Fruit fly (Drosophila melanogaster): ENCODE data around the gene eas.

eas gene

DNA sequence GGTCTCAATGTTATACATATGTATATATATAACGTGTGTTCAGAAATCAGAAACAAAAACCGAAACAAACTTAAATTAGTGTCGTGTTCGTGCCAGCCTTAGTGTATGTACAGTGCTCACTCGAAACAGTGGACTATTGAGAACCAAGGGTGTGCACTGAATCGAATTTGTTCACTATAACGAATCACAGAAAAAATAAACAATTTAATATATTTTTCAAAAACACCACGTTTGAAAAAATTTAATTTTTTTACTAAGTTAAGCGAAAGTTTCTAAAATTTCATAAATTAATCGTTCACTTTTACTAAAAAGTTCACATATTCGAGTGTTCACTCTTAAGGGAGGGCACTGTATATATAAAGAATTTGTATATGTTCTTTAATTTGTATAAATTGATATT lies 7.1 kb downstream of the eas start:
- TF ChIP-seq CTCF (optimal IDR thresholded peaks at IDR 0.05) (no peak), CG8478 (optimal IDR thresholded peaks at IDR 0.05) (no peak)

DNA sequence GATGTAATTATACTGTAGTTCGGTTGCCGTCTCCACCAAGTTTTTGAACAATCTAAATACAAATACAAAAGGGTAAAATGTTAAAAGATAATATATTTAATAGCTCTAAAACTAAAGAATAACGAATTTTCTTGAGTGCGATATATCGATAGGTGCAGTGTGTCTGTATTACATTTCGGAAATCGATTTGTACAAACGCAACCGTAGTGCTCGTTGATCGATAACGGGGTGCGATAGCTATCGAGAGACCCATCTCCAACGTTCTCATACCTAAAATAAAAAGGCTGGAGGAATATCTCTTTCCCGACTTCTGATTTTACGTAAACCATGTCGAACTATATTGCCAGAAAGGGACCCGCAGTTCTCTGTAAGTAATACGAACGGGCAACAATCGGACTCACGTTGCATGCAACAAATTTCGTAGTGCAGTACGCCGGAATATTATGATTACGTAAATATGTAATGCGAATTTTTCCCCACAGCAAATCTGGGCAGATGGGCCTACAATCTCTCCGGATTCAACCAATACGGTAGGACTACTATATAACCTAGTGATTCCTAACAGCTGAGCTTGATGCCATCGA lies 8.0 kb downstream of the eas start, which contains the start of gene UQCR-14:
Gene UQCR-14, plus strand, starts transcription at position 206 of the 584 bp plus-strand sequence.
- no peak for TF ChIP-seq CG8478 (optimal IDR thresholded peaks at IDR 0.05)
- TF ChIP-seq CTCF (optimal IDR thresholded peaks at IDR 0.05): peak in 1 of 2 experiments; percentile 7

DNA sequence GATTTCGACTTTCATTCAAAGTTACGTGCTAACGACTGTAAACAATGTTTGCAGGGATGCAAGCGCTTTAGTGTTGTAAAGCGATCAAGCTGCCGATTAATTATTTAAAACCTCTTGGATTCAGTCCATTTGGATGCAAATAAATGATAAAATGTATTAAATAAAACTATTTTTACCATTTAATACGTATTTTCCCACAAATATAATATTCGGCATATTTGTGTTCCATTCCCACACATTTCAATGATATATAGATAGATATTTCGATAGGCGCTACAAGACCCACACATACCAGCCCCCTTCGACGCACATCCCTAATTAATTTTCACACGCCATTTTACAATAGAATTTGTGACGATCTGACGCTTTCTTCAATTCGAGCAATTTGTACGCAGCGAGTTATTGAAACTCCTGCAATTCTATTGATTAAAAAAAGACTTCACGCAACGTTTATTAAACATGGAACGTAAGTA lies 10.4 kb downstream of the eas start, which contains the start of the genes CG32576 and caz:
Gene CG32576, minus strand, starts transcription at position 42 of the 473 bp plus-strand sequence.
Gene caz, plus strand, starts transcription at position 319 of the 473 bp plus-strand sequence.
- no peak for TF ChIP-seq CG8478 (optimal IDR thresholded peaks at IDR 0.05)
- TF ChIP-seq CTCF (optimal IDR thresholded peaks at IDR 0.05): no peak

DNA sequence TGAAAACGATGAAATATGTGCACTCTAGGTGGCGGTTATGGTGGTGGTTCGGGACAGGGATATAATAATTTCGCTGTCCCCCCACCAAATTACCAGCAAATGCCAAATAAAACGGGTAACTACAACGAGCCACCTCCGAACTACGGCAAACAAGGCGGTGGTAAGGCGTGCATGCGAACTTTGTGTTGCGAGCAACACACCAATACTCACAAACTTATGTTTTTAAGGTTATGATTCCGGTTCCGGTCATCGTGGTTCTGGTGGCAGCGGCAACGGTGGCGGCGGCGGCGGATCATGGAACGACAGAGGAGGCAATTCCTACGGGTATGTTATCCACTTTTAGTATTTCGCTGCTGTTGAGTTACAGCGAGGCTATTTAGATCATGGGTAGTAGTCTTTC lies 10.9 kb downstream of the eas start:
- no peak for TF ChIP-seq CG8478 (optimal IDR thresholded peaks at IDR 0.05)
- no peak for TF ChIP-seq CTCF (optimal IDR thresholded peaks at IDR 0.05)

DNA sequence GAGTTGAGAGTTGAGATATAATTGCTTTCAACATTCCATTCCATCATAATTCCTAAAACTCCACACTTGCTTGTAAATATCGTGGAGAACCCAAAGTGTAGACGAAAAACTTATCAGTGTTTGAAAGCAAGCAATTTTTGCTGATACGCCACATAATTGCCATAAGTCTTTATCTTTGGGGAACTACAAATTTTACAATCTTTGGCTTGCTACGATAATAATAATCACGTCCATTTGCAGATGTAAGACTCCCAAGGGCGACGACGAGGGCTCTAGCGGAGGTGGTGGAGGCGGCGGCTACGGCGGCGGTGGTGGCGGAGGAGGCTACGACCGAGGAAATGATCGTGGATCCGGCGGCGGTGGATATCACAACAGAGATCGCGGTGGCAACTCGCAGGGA lies 14.5 kb downstream of the eas start:
- TF ChIP-seq CG8478 (optimal IDR thresholded peaks at IDR 0.05) (no peak), CTCF (optimal IDR thresholded peaks at IDR 0.05) (no peak)

DNA sequence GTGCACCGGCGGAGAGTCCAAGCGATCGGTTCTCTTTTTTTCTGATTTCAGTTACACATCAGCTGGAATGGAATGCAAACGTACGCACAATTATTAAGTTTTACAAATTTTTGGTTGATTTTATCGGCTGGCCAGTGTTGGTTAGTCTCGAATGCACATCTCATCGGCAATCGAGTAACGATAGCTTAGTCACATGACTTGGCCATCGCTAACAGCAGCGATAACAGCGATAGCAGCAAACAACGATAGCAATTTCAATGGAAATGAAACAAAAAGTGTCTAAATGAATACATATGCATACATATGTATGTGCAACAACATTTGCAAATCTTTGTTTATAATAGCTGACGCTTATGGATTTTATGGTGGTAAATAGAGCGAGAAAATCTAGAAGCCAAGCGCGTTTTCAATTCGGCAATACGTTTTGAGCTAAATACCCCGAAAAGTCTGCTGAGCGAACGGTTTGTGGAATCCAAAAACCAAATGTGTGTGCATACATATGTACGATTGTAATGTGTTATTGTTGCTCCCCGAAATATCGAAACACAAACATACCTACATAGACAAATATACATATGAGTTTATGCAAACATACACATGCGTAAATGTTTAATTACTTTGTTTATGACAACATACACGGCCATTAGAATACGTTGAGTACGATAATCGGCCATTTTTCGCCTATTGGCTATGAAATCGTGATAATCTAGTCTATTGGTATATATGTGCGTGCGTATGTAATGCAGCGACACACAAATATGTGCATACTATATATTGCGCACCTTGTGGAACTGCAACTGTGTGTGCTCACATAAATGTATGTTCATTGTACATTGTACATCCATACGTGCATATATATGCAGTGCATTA lies 18.5 kb downstream of the eas start, which contains the start of gene CG3632:
Gene CG3632, plus strand, starts transcription at position 249 of the 870 bp plus-strand sequence.
- no peak for TF ChIP-seq CTCF (optimal IDR thresholded peaks at IDR 0.05)
- TF ChIP-seq CG8478 (optimal IDR thresholded peaks at IDR 0.05): no peak

DNA sequence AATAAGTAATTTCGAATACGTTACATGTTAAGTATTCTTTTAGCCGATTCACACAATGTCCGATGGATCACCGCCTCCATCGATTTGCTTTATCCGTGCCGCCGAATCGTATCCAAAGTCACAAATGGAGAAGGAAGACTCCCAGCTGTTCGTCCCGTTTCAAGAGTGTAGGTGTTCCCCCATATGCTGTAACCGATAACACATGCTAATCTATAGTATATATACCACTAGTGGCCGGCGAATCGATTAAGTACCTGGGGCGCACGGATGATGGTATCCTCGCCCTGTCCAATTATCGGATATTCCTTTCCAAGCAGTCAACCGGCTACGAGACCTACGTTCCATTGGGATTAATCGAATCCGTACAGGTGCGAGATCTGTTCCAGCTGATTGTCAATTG lies 19.5 kb downstream of the eas start, which contains the start of gene ERp44:
Gene ERp44, minus strand, starts transcription at position 101 of the 400 bp plus-strand sequence.
- TF ChIP-seq CTCF (optimal IDR thresholded peaks at IDR 0.05) (no peak), CG8478 (optimal IDR thresholded peaks at IDR 0.05) (no peak)

DNA sequence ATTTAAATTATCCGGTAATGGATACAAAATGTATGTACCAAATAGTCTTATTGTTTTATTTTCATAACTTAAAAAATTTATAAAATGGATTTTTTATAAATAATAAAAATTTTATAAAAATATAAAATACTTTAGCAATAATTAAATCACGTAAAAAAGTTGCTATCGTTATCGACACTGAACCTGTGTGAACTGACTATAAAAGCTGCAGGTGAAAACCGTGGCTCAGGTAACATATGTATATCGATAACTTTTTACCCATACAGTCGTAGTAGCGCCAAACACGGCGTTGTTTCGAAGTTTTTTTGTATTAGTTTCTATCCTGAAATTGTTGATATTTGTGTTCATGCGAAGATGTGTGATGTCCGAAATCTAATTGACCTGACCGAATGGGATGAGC lies 25.5 kb downstream of the eas start, which contains the start of gene CG3679:
Gene CG3679, plus strand, starts transcription at position 235 of the 400 bp plus-strand sequence.
- TF ChIP-seq CG8478 (optimal IDR thresholded peaks at IDR 0.05): no peak
- no peak for TF ChIP-seq CTCF (optimal IDR thresholded peaks at IDR 0.05)

DNA sequence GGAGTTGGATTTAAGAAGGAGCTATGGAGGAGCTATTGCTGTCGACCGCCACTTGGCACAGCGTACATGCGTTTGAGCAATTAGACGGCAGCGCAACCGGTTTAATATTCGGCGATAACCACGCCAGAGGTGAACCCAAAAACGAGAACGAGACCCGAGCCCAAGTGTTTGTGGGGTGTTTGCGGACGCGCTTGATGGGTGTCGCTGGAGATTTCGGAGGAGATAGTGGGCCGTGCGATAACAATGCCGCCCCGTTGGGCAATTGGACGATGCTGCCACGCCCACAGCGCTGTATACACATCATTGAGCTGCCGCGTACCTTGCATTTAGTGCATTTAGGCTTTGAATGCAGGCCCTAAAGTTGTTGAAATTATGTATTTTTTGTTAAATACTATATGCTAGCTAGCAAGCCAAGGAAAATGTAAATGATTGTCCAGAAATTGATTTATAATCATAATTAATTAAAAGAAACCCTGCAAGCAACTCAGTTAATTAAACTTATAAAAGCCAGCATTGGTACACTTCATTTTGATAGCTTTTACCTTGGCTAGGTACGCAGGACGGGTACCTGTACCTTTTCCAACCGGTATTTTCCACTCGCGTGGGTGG lies 30.3 kb downstream of the eas start, which contains the start of gene Had1:
Gene Had1, minus strand, starts transcription at position 358 of the 609 bp plus-strand sequence.
- TF ChIP-seq CG8478 (optimal IDR thresholded peaks at IDR 0.05) (no peak), CTCF (optimal IDR thresholded peaks at IDR 0.05) (no peak)

DNA sequence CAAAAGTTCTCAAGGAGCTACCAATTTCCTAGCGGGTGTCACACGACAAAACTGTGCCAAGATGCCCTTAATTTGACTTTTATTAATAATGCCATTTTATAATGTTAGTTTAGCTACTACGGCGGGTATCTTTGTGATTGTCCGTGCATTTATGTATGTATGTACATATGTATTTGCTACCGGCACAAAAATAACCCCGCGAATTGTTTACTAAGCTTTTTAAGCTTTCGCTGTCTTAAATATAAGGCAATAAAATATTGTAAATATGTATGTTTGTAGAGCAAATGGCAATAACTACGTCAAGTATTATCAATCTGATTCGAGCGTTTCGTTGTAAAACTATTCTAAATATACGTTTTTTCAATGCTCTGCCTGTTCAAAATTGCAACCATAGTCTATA lies 30.8 kb downstream of the eas start:
- TF ChIP-seq CG8478 (optimal IDR thresholded peaks at IDR 0.05) (no peak), CTCF (optimal IDR thresholded peaks at IDR 0.05) (no peak)

DNA sequence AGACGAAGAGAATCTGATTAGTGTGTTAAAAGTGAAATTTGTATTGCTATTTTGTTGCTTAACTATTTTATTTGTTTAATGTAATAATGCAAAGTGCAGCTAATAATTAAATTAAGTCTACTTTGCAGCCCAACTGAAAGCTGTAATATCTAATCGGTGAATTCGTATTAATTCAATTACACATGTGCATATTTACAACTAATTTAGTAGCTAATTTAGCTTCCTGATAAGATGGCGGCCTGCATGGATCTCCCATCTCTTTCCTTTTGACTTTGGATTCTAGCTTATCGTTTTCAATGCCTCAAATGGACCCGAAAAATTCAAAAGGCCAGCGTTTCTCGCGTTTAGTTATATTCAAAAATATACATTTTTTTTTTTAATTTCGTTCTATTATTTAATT lies 31.6 kb downstream of the eas start:
- TF ChIP-seq CTCF (optimal IDR thresholded peaks at IDR 0.05): no peak

DNA sequence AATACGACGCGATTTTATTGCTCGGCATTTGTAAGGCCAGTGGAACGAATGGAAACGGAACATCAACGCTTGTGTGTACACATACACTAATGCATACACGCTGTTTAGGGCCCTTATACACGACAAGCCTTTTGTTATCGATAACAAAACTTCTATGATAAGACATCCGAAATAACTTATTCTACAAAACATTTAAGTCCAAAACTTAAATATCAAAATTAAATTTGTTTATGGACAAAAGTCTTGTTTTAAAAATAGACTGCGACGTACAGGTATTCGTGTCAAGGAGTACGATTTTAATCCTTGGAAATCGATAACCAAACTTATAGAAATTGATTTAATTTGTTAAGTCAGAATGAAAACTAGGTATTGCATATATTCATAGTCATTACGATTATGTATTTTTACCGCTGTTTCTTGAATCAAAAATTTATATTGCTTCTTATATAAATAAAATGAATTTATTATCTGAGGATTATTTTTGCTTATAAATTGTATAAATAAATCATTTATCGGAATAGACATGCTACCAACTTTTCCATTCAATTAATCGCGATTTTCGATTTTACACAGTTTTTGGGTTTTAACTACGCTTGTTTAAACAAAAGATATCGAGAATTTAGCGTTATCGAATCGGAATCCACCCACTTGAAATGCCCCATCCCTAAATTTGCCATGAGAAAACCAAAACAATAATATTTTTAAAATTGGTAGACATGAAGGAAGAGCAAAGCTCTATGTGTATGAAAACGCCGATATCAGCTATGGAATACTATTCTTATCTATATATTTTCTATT lies 35.1 kb downstream of the eas start, which contains the start of the genes CG9915 and SWIP:
Gene CG9915, minus strand, starts transcription at position 61 of the 798 bp plus-strand sequence.
Gene SWIP, plus strand, starts transcription at position 632 of the 798 bp plus-strand sequence.
- TF ChIP-seq CTCF (optimal IDR thresholded peaks at IDR 0.05) (no peak), CG8478 (optimal IDR thresholded peaks at IDR 0.05) (no peak)

DNA sequence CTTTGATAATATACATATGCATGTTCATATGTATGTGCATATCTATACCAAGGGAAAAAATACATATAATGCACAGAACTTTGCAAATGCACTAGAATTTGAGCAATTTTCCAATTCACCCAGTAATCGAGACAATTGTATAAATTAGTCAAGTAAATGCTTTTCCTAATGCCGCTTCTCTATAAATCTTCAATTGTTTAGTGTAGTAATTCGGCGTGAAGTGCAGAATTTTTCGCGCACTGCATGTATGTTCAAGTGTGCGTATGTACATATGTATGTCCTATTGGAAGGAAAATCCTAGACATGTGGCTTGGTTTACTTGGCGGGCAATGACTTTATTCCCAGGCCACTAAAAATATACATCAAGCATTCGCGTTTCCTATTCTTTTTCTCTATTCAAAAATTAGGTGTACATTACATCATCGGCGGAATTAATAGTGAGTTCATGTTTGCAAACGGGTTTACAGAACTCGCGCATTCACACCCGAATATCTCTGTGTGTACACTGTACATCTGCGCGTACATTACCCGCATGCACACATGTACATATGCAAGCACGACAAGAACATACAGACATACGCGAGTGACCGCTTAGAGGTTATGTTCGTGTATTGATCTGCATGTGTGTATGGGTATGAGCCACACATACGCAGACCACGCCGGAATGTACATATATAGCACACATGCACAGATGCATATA lies 40.9 kb downstream of the eas start:
- TF ChIP-seq CTCF (optimal IDR thresholded peaks at IDR 0.05): no peak
- no peak for TF ChIP-seq CG8478 (optimal IDR thresholded peaks at IDR 0.05)

DNA sequence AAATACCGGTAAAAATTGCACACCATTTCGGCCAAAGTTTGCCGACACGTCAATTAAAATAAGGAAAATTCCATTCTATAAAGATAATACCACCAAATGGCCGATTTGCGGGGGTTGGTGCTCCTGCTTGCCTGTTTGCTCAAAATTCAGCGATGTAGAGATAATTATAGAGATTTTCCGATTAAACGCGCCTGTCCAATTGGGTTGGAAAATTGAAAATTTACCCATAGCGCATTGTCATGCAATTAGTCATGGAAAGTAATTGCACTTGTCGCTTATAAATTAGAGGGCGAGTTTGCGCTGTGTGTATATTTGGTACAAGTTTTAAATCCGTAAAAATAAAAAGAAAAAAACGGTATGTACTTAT lies 41.4 kb downstream of the eas start:
- TF ChIP-seq CG8478 (optimal IDR thresholded peaks at IDR 0.05): no peak
- no peak for TF ChIP-seq CTCF (optimal IDR thresholded peaks at IDR 0.05)
